Worm (Caenorhabditis elegans) whole organism, L1 larva: ENCODE measurements around the gene ets-5.

Source experiments
- C04F5.9 ChIP-seq: sonication (generic microtip); optimal IDR thresholded peaks from 2 replicates; lab custom pipeline; 2016; ENCODE audit warnings: missing genetic modification characterization, missing compliant biosample characterization
- C16A3.4 ChIP-seq: fragments of 150-350 bp; optimal IDR thresholded peaks from 2 replicates; lab custom pipeline; 2014; ENCODE audit warnings: missing biosample characterization, missing genetic modification characterization
- C34B4.2 ChIP-seq: sonication (generic microtip); optimal IDR thresholded peaks from 2 replicates; lab custom pipeline; 2017; ENCODE audit warnings: mild to moderate bottlenecking, missing genetic modification characterization, missing compliant biosample characterization
- F16B12.6 ChIP-seq: fragments of 150-350 bp; optimal IDR thresholded peaks from 2 replicates; lab custom pipeline; 2014; ENCODE audit warnings: missing biosample characterization, missing genetic modification characterization
- Y116A8C.19 ChIP-seq: sonication (generic microtip); optimal IDR thresholded peaks from 2 replicates; lab custom pipeline; 2016; ENCODE audit warnings: missing compliant biosample characterization, missing genetic modification characterization, borderline replicate concordance
- aly-2 ChIP-seq: fragments of 150-350 bp; optimal IDR thresholded peaks from 2 replicates; lab custom pipeline; 2014; ENCODE audit warnings: missing biosample characterization, missing genetic modification characterization
- ama-1 ChIP-seq: fragments of 150-350 bp; optimal IDR thresholded peaks from 2 replicates; lab custom pipeline; 2014
- blmp-1 ChIP-seq: fragments of 150-350 bp; optimal IDR thresholded peaks from 2 replicates; lab custom pipeline; 2014; ENCODE audit warnings: missing biosample characterization, missing genetic modification characterization
- ceh-63 ChIP-seq: fragments of 200-800 bp; sonication (Bioruptor generic); optimal IDR thresholded peaks from 2 replicates; lab custom pipeline; 2018; ENCODE audit warnings: mild to moderate bottlenecking, missing genetic modification characterization, missing compliant biosample characterization
- ceh-90 ChIP-seq: sonication (generic microtip); optimal IDR thresholded peaks from 2 replicates; lab custom pipeline; 2016; ENCODE audit warnings: missing genetic modification characterization, missing compliant biosample characterization
- ces-1 ChIP-seq: fragments of 150-350 bp; optimal IDR thresholded peaks from 2 replicates; lab custom pipeline; 2014; ENCODE audit warnings: missing biosample characterization, missing genetic modification reagents, missing genetic modification characterization
- dsc-1 ChIP-seq: sonication (generic microtip); optimal IDR thresholded peaks from 2 replicates; lab custom pipeline; 2016; ENCODE audit warnings: mild to moderate bottlenecking, missing genetic modification characterization, missing compliant biosample characterization
- efl-3 ChIP-seq: fragments of 200-800 bp; sonication (Bioruptor generic); optimal IDR thresholded peaks from 2 replicates; lab custom pipeline; 2018; ENCODE audit warnings: mild to moderate bottlenecking, missing genetic modification characterization, missing compliant biosample characterization
- egl-27 ChIP-seq, 2 experiments: fragments of 150-350 bp in 1 of 2; sonication (generic microtip); optimal IDR thresholded peaks; 3 replicates each; lab custom pipeline; 2017 to 2018; ENCODE audit warnings: missing biosample characterization in 2 of 2, missing genetic modification characterization in 2 of 2, missing genetic modification reagents in 2 of 2
- elt-2 ChIP-seq: sonication (generic microtip); optimal IDR thresholded peaks from 2 replicates; lab custom pipeline; 2016; ENCODE audit warnings: missing genetic modification characterization, mild to moderate bottlenecking, inconsistent platforms, missing compliant biosample characterization, missing genetic modification reagents
- fkh-4 ChIP-seq: sonication (generic microtip); optimal IDR thresholded peaks from 2 replicates; lab custom pipeline; 2016; ENCODE audit warnings: missing compliant biosample characterization, missing genetic modification characterization, borderline replicate concordance
- fos-1 ChIP-seq: fragments of 150-350 bp; optimal IDR thresholded peaks from 2 replicates; lab custom pipeline; 2014; ENCODE audit warnings: missing biosample characterization, missing genetic modification characterization
- grh-1 ChIP-seq: fragments of 200-800 bp; sonication (Bioruptor generic); IDR thresholded peaks from 2 replicates; pipeline ENCODE4 v1.3.6; 2022; ENCODE audit warnings: missing genetic modification reagents, missing genetic modification characterization, missing compliant biosample characterization
- hpl-2 ChIP-seq: fragments of 150-350 bp; optimal IDR thresholded peaks from 2 replicates; lab custom pipeline; 2014; ENCODE audit warnings: missing biosample characterization, missing genetic modification reagents, missing genetic modification characterization
- irx-1 ChIP-seq: sonication (generic microtip); optimal IDR thresholded peaks from 2 replicates; lab custom pipeline; 2016; ENCODE audit warnings: missing genetic modification characterization, missing compliant biosample characterization
- jun-1 ChIP-seq: fragments of 150-350 bp; optimal IDR thresholded peaks from 2 replicates; lab custom pipeline; 2014; ENCODE audit warnings: missing biosample characterization, missing genetic modification reagents, missing genetic modification characterization
- lin-15B ChIP-seq: fragments of 150-350 bp; sonication (generic microtip); optimal IDR thresholded peaks from 3 replicates; lab custom pipeline; 2014; ENCODE audit warnings: missing biosample characterization, missing genetic modification characterization
- lin-35 ChIP-seq, 2 experiments: fragments of 150-350 bp; optimal IDR thresholded peaks; 2 replicates each; lab custom pipeline; 2014; ENCODE audit warnings: missing biosample characterization in 2 of 2, missing genetic modification characterization in 2 of 2, missing genetic modification reagents in 2 of 2
- lin-39 ChIP-seq: fragments of 150-350 bp; optimal IDR thresholded peaks from 2 replicates; lab custom pipeline; 2014; ENCODE audit warnings: missing biosample characterization, missing genetic modification reagents, missing genetic modification characterization
- lir-3 ChIP-seq: sonication (generic microtip); optimal IDR thresholded peaks from 2 replicates; lab custom pipeline; 2016; ENCODE audit warnings: mild to moderate bottlenecking, missing genetic modification characterization, moderate library complexity, missing compliant biosample characterization; ENCODE audit not compliant: poor library complexity
- lsy-2 ChIP-seq, 2 experiments: fragments of 150-350 bp; optimal IDR thresholded peaks; 2 replicates each; lab custom pipeline; 2014; ENCODE audit warnings: missing biosample characterization in 2 of 2, missing genetic modification characterization in 2 of 2
- mab-9 ChIP-seq: fragments of 200-800 bp; sonication (Bioruptor generic); IDR thresholded peaks from 2 replicates; pipeline ENCODE4 v1.3.6; 2022; ENCODE audit warnings: missing genetic modification reagents, missing genetic modification characterization, missing compliant biosample characterization
- mef-2 ChIP-seq: fragments of 150-350 bp; optimal IDR thresholded peaks from 2 replicates; lab custom pipeline; 2014; ENCODE audit warnings: missing biosample characterization, missing genetic modification characterization
- nhr-11 ChIP-seq: fragments of 150-350 bp; optimal IDR thresholded peaks from 2 replicates; lab custom pipeline; 2014; ENCODE audit warnings: missing biosample characterization, missing genetic modification characterization
- nhr-12 ChIP-seq: sonication (generic microtip); optimal IDR thresholded peaks from 2 replicates; lab custom pipeline; 2017; ENCODE audit warnings: missing biosample characterization, missing genetic modification characterization
- nhr-237 ChIP-seq: fragments of 150-350 bp; optimal IDR thresholded peaks from 2 replicates; lab custom pipeline; 2014; ENCODE audit warnings: missing biosample characterization, missing genetic modification characterization
- nhr-28 ChIP-seq: fragments of 150-350 bp; optimal IDR thresholded peaks from 2 replicates; lab custom pipeline; 2014; ENCODE audit warnings: missing biosample characterization, missing genetic modification characterization
- nhr-47 ChIP-seq: sonication (generic microtip); optimal IDR thresholded peaks from 2 replicates; lab custom pipeline; 2016; ENCODE audit warnings: mild to moderate bottlenecking, missing genetic modification characterization, moderate library complexity, missing compliant biosample characterization
- nhr-76 ChIP-seq: sonication (generic microtip); optimal IDR thresholded peaks from 2 replicates; lab custom pipeline; 2017; ENCODE audit warnings: missing biosample characterization, missing genetic modification characterization
- nhr-77 ChIP-seq: fragments of 150-350 bp; optimal IDR thresholded peaks from 2 replicates; lab custom pipeline; 2014; ENCODE audit warnings: missing biosample characterization, missing genetic modification characterization
- nhr-85 ChIP-seq: sonication (generic microtip); peaks from one replicate; lab custom pipeline; 2016; ENCODE audit warnings: missing genetic modification characterization, inconsistent platforms, missing compliant biosample characterization
- nhr-90 ChIP-seq: sonication (generic microtip); optimal IDR thresholded peaks from 2 replicates; lab custom pipeline; 2016; ENCODE audit warnings: mild to moderate bottlenecking, missing genetic modification characterization, missing compliant biosample characterization; ENCODE audit not compliant: poor library complexity
- pax-3 ChIP-seq: fragments of 200-800 bp; sonication (Bioruptor generic); optimal IDR thresholded peaks from 2 replicates; lab custom pipeline; 2018; ENCODE audit warnings: mild to moderate bottlenecking, missing genetic modification characterization, moderate library complexity, missing compliant biosample characterization
- rnt-1 ChIP-seq: sonication (generic microtip); optimal IDR thresholded peaks from 2 replicates; lab custom pipeline; 2016; ENCODE audit warnings: mild to moderate bottlenecking, missing genetic modification characterization, moderate library complexity, missing compliant biosample characterization
- skn-1 ChIP-seq: fragments of 150-350 bp; optimal IDR thresholded peaks from 2 replicates; lab custom pipeline; 2014; ENCODE audit warnings: missing biosample characterization, missing genetic modification characterization
- snpc-4 ChIP-seq: fragments of 150-350 bp; optimal IDR thresholded peaks from 2 replicates; lab custom pipeline; 2014; ENCODE audit warnings: missing biosample characterization, missing genetic modification characterization
- snu-23 ChIP-seq: sonication (generic microtip); optimal IDR thresholded peaks from 2 replicates; lab custom pipeline; 2016; ENCODE audit warnings: missing genetic modification characterization, missing compliant biosample characterization
- sox-4 ChIP-seq: sonication (generic microtip); optimal IDR thresholded peaks from 2 replicates; lab custom pipeline; 2016; ENCODE audit warnings: missing genetic modification characterization, missing compliant biosample characterization
- sup-37 ChIP-seq: fragments of 200-800 bp; sonication (Bioruptor generic); optimal IDR thresholded peaks from 2 replicates; lab custom pipeline; 2018; ENCODE audit warnings: mild to moderate bottlenecking, missing genetic modification characterization, missing compliant biosample characterization
- unc-130 ChIP-seq: fragments of 150-350 bp; optimal IDR thresholded peaks from 2 replicates; lab custom pipeline; 2017; ENCODE audit warnings: missing biosample characterization, missing genetic modification characterization, inconsistent platforms
- unc-86 ChIP-seq: sonication (generic microtip); optimal IDR thresholded peaks from 2 replicates; lab custom pipeline; 2016; ENCODE audit warnings: missing genetic modification characterization, missing compliant biosample characterization
- vab-15 ChIP-seq: sonication (generic microtip); optimal IDR thresholded peaks from 2 replicates; lab custom pipeline; 2017; ENCODE audit warnings: missing genotype, mild to moderate bottlenecking, missing genetic modification characterization, missing compliant biosample characterization
- xbp-1 ChIP-seq: sonication (generic microtip); optimal IDR thresholded peaks from 2 replicates; lab custom pipeline; 2016; ENCODE audit warnings: missing genetic modification characterization, missing compliant biosample characterization
- zip-4 ChIP-seq: fragments of 200-800 bp; sonication (Bioruptor generic); optimal IDR thresholded peaks from 2 replicates; lab custom pipeline; 2018; ENCODE audit warnings: mild to moderate bottlenecking, missing genetic modification characterization, moderate library complexity, missing compliant biosample characterization
- ztf-11 ChIP-seq, 2 experiments: sonication (generic microtip); optimal IDR thresholded peaks; 2 replicates each; lab custom pipeline; 2016 to 2017; ENCODE audit warnings: missing genetic modification characterization in 2 of 2, missing biosample characterization in 1 of 2, missing compliant biosample characterization in 1 of 2

Gene ets-5

ce11 chrX:5120196-5120595, 35.9 kb upstream of the ets-5 start:
- TF ChIP-seq lsy-2 (tag; optimal IDR thresholded peaks at IDR 0.05; lab: Kevin White, UChicago) (no peak), unc-130 (tag; lab: Kevin White, UChicago) (no peak), blmp-1 (tag; lab: Kevin White, UChicago) (no peak), nhr-47 (no peak), ama-1 (lab: Kevin White, UChicago) (peak; percentile 37), C16A3.4 (tag; lab: Kevin White, UChicago) (no peak)

- no peak for TF ChIP-seq unc-86 (tag; lab: Kevin White, UChicago)
- TF ChIP-seq ces-1 (GFP tag; lab: Kevin White, UChicago): no peak
- no peak for TF ChIP-seq mef-2 (tag; lab: Kevin White, UChicago)
- TF ChIP-seq dsc-1: no peak
- no peak for TF ChIP-seq snpc-4 (tag; lab: Kevin White, UChicago)
- TF ChIP-seq hpl-2: no peak
- no peak for TF ChIP-seq efl-3
- no peak for TF ChIP-seq ceh-90 (tag; lab: Kevin White, UChicago)
- no peak for TF ChIP-seq nhr-77 (tag; lab: Kevin White, UChicago)
- no peak for TF ChIP-seq elt-2 (tag; lab: Kevin White, UChicago)
Observed at ce11 chrX:5119686-5120085, 35.4 kb upstream of the ets-5 start.

- no peak for TF ChIP-seq lin-15B (tag; lab: Kevin White, UChicago)
- TF ChIP-seq sup-37 (GFP tag; lab: Kevin White, UChicago): no peak
- no peak for TF ChIP-seq nhr-12 (tag; lab: Kevin White, UChicago)
- no peak for TF ChIP-seq zip-4
- TF ChIP-seq ceh-63 (GFP tag; lab: Kevin White, UChicago): no peak
- no peak for TF ChIP-seq nhr-237
- TF ChIP-seq irx-1 (tag; lab: Kevin White, UChicago): peak; percentile 26
- TF ChIP-seq fkh-4 (tag; lab: Kevin White, UChicago): no peak
- no peak for TF ChIP-seq vab-15 (tag; lab: Kevin White, UChicago)
- no peak for TF ChIP-seq nhr-76
- TF ChIP-seq nhr-85 (tag; lab: Kevin White, UChicago): peak; percentile 99
- TF ChIP-seq fos-1 (tag; lab: Kevin White, UChicago): no peak
- no peak for TF ChIP-seq egl-27 (tag; optimal IDR thresholded peaks at IDR 0.05; lab: Kevin White, UChicago)
- TF ChIP-seq nhr-90 (tag; lab: Kevin White, UChicago): peak; percentile 70
- peak; percentile 91 for TF ChIP-seq grh-1 (GFP tag; lab: Robert Waterston, UW)
- TF ChIP-seq F16B12.6 (tag; lab: Kevin White, UChicago): no peak
- TF ChIP-seq sox-4 (tag; lab: Kevin White, UChicago): no peak
- TF ChIP-seq aly-2: no peak
- TF ChIP-seq skn-1 (tag; lab: Kevin White, UChicago): peak; percentile 28
- no peak for TF ChIP-seq pax-3 (tag; lab: Kevin White, UChicago)
- no peak for TF ChIP-seq ceh-90 (tag; lab: Kevin White, UChicago)
- peak; percentile 59 for TF ChIP-seq rnt-1 (tag; lab: Kevin White, UChicago)
- peak; percentile 61 for TF ChIP-seq xbp-1 (tag; lab: Kevin White, UChicago)
- no peak for TF ChIP-seq lir-3
- no peak for TF ChIP-seq lin-39
- no peak for TF ChIP-seq Y116A8C.19
- peak; percentile 30 for TF ChIP-seq C16A3.4 (tag; lab: Kevin White, UChicago)
- no peak for TF ChIP-seq nhr-11 (tag; lab: Kevin White, UChicago)
- TF ChIP-seq mab-9 (GFP tag; lab: Robert Waterston, UW): no peak
- no peak for TF ChIP-seq jun-1
- no peak for TF ChIP-seq C34B4.2
- TF ChIP-seq C04F5.9 (tag; lab: Kevin White, UChicago): no peak
- TF ChIP-seq snu-23 (GFP tag; lab: Kevin White, UChicago): peak; percentile 81
- TF ChIP-seq lsy-2 (tag; optimal IDR thresholded peaks at IDR 0.05; lab: Kevin White, UChicago): peak; percentile 26 to 58
- TF ChIP-seq nhr-28 (tag; lab: Kevin White, UChicago): no peak
- no peak for TF ChIP-seq snpc-4 (tag; lab: Kevin White, UChicago)
- no peak for TF ChIP-seq ztf-11 (tag; optimal IDR thresholded peaks at IDR 0.05; lab: Kevin White, UChicago)
- TF ChIP-seq ama-1 (lab: Kevin White, UChicago): no peak
- TF ChIP-seq lin-35 (GFP tag; optimal IDR thresholded peaks at IDR 0.05; lab: Kevin White, UChicago): peak in 1 of 2 experiments; percentile 67
Observed at ce11 chrX:5119246-5119645, 34.9 kb upstream of the ets-5 start.
